Worm (Caenorhabditis elegans): Measurements from ENCODE around the gene R09D1.12.

The R09D1.12 gene

ce11 chrII:9416381-9417276 is 35.4 kb downstream of the R09D1.12 start, which contains the start of the genes gss-1 and chch-3 (continued):
- TF ChIP-seq mbf-1 (tag; optimal IDR thresholded peaks at IDR 0.05) (no peak), nhr-10 (tag; optimal IDR thresholded peaks at IDR 0.05) (no peak), R02D3.7 (tag; optimal IDR thresholded peaks at IDR 0.05) (no peak), elt-3 (tag; optimal IDR thresholded peaks at IDR 0.05) (no peak), nhr-25 (tag; optimal IDR thresholded peaks at IDR 0.05) (no peak), F13H6.1 (tag; optimal IDR thresholded peaks at IDR 0.05) (peak; percentile 24), crh-2 (tag; optimal IDR thresholded peaks at IDR 0.05) (peak; percentile 58), alr-1 (tag; optimal IDR thresholded peaks at IDR 0.05) (no peak)

- TF ChIP-seq gmeb-1 (tag; optimal IDR thresholded peaks at IDR 0.05) (peak; percentile 7), lin-39 (tag; optimal IDR thresholded peaks at IDR 0.05) (no peak), nhr-25 (tag; optimal IDR thresholded peaks at IDR 0.05) (no peak), sem-4 (tag; optimal IDR thresholded peaks at IDR 0.05) (no peak), fos-1 (tag; optimal IDR thresholded peaks at IDR 0.05) (peak; percentile 94), unc-62 (GFP tag; optimal IDR thresholded peaks at IDR 0.05) (no peak), sma-9 (GFP tag; optimal IDR thresholded peaks at IDR 0.05) (peak; percentile 18), sma-9 (tag; optimal IDR thresholded peaks at IDR 0.05) (no peak)
These were observed 39.9 kb downstream of the R09D1.12 start, which contains the start of gene arrd-3 for ce11 chrII:9412086-9412608. Gene arrd-3 (plus strand): TSS chrII:9412558.

- TF ChIP-seq unc-62 (GFP tag; optimal IDR thresholded peaks at IDR 0.05) (no peak), ceh-16 (tag; optimal IDR thresholded peaks at IDR 0.05) (no peak), gmeb-1 (tag; optimal IDR thresholded peaks at IDR 0.05) (no peak), nhr-12 (tag; optimal IDR thresholded peaks at IDR 0.05) (no peak)
These were observed 40.6 kb downstream of the R09D1.12 start, which contains the start of gene M176.9 for ce11 chrII:9411497-9411896. Gene M176.9 (minus strand): TSS chrII:9411597.

ce11 chrII:9407469-9407868 is 44.6 kb downstream of the R09D1.12 start, which contains the start of gene arrd-2:
Gene arrd-2 (plus strand): TSS chrII:9407769.
- TF ChIP-seq nhr-25 (tag; optimal IDR thresholded peaks at IDR 0.05) (no peak), zag-1 (tag; optimal IDR thresholded peaks at IDR 0.05) (no peak), elt-3 (tag; optimal IDR thresholded peaks at IDR 0.05) (no peak), unc-55 (GFP tag; optimal IDR thresholded peaks at IDR 0.05) (no peak), gmeb-1 (tag; optimal IDR thresholded peaks at IDR 0.05) (no peak), ceh-16 (tag; optimal IDR thresholded peaks at IDR 0.05) (no peak), Y55F3AM.14 (GFP tag; optimal IDR thresholded peaks at IDR 0.05) (no peak), mab-5 (tag; optimal IDR thresholded peaks at IDR 0.05) (no peak), sma-9 (GFP tag; optimal IDR thresholded peaks at IDR 0.05) (no peak), sma-9 (tag; optimal IDR thresholded peaks at IDR 0.05) (no peak)

- TF ChIP-seq ztf-4 (tag; optimal IDR thresholded peaks at IDR 0.05): no peak
- TF ChIP-seq crh-2 (tag; optimal IDR thresholded peaks at IDR 0.05): no peak
- TF ChIP-seq ztf-11 (tag; optimal IDR thresholded peaks at IDR 0.05): no peak
- TF ChIP-seq ceh-16 (tag; optimal IDR thresholded peaks at IDR 0.05): no peak
- no peak for TF ChIP-seq lin-39 (tag; optimal IDR thresholded peaks at IDR 0.05)
- no peak for TF ChIP-seq nhr-6 (tag; optimal IDR thresholded peaks at IDR 0.05)
- TF ChIP-seq egl-27 (tag; optimal IDR thresholded peaks at IDR 0.05): no peak
- no peak for TF ChIP-seq unc-39 (tag; optimal IDR thresholded peaks at IDR 0.05)
- TF ChIP-seq nhr-23 (tag; optimal IDR thresholded peaks at IDR 0.05): no peak
These were observed 45.1 kb downstream of the R09D1.12 start, which contains the start of gene mpz-6 for ce11 chrII:9407020-9407419. Gene mpz-6 (minus strand): TSS chrII:9407120.

ce11 chrII:9403846-9404245 is 48.2 kb downstream of the R09D1.12 start, which contains the start of gene Y51B9A.5:
Gene Y51B9A.5 (plus strand): TSS chrII:9404146.
- no peak for TF ChIP-seq crh-2 (tag; optimal IDR thresholded peaks at IDR 0.05)
- no peak for TF ChIP-seq sem-4 (tag; optimal IDR thresholded peaks at IDR 0.05)
- no peak for TF ChIP-seq nhr-21 (tag; optimal IDR thresholded peaks at IDR 0.05)
- TF ChIP-seq ama-1 (optimal IDR thresholded peaks at IDR 0.05): no peak
- TF ChIP-seq ceh-16 (tag; optimal IDR thresholded peaks at IDR 0.05): no peak
- no peak for TF ChIP-seq nhr-10 (tag; optimal IDR thresholded peaks at IDR 0.05)
- TF ChIP-seq ztf-1 (GFP tag; conservative IDR thresholded peaks at IDR 0.05): no peak
- TF ChIP-seq nhr-77 (tag; optimal IDR thresholded peaks at IDR 0.05): no peak

Measured in whole organism, L2 larva.